Worm (Caenorhabditis elegans) whole organism, L4 larva: ENCODE measurements around the gene ceh-92.

ENCODE experiments used
- D1046.2 ChIP-seq: fragments of 200-800 bp; sonication (Bioruptor generic); IDR thresholded peaks from 2 replicates; pipeline ENCODE4 v1.3.6; 2022; ENCODE audit warnings: missing genetic modification characterization, missing compliant biosample characterization
- F26F4.8 ChIP-seq: fragments of 200-800 bp; sonication (Bioruptor generic); conservative IDR thresholded peaks from 2 replicates; pipeline ENCODE4 v1.3.6; 2022; ENCODE audit warnings: missing genetic modification characterization, missing compliant biosample characterization
- F37D6.2 ChIP-seq: sonication (generic microtip); optimal IDR thresholded peaks from 2 replicates; lab custom pipeline; 2016; ENCODE audit warnings: mild to moderate bottlenecking, missing genetic modification characterization, missing compliant biosample characterization
- Y48G9A.11 ChIP-seq: fragments of 200-800 bp; sonication (Bioruptor generic); IDR thresholded peaks from 2 replicates; pipeline ENCODE4 v1.3.6; 2022; ENCODE audit warnings: missing genetic modification reagents, missing genetic modification characterization, missing compliant biosample characterization
- aha-1 ChIP-seq: fragments of 150-350 bp; peaks from one replicate; lab custom pipeline; 2014; ENCODE audit warnings: missing biosample characterization, missing genetic modification characterization
- ceh-20 ChIP-seq: fragments of 200-800 bp; sonication (Bioruptor generic); IDR thresholded peaks from 2 replicates; pipeline ENCODE4 v1.3.6; 2022; ENCODE audit warnings: missing genetic modification reagents, missing genetic modification characterization, missing compliant biosample characterization
- ceh-28 ChIP-seq: fragments of 150-350 bp; optimal IDR thresholded peaks from 2 replicates; lab custom pipeline; 2014; ENCODE audit warnings: missing biosample characterization, missing genetic modification reagents, missing genetic modification characterization
- ceh-44 ChIP-seq: fragments of 200-800 bp; sonication (Bioruptor generic); IDR thresholded peaks from 2 replicates; pipeline ENCODE4 v1.3.6; 2022; ENCODE audit warnings: missing genetic modification reagents, missing genetic modification characterization, missing compliant biosample characterization
- cey-2 ChIP-seq: sonication (generic microtip); optimal IDR thresholded peaks from 3 replicates; lab custom pipeline; 2017; ENCODE audit warnings: missing genetic modification characterization, mild to moderate bottlenecking, missing compliant biosample characterization, antibody characterized with exemption, borderline replicate concordance; ENCODE audit not compliant: insufficient read depth
- dmd-8 ChIP-seq: fragments of 200-800 bp; sonication (Bioruptor generic); IDR thresholded peaks from 2 replicates; pipeline ENCODE4 v1.3.6; 2022; ENCODE audit warnings: missing genetic modification characterization, missing compliant biosample characterization
- dpl-1 ChIP-seq: fragments of 150-350 bp; optimal IDR thresholded peaks from 2 replicates; lab custom pipeline; 2014; ENCODE audit warnings: missing biosample characterization, missing genetic modification reagents, missing genetic modification characterization
- egl-27 ChIP-seq: sonication (generic microtip); optimal IDR thresholded peaks from 3 replicates; lab custom pipeline; 2017; ENCODE audit warnings: missing biosample characterization, missing genetic modification reagents, missing genetic modification characterization
- hmg-1.1 ChIP-seq: fragments of 200-800 bp; sonication (Bioruptor generic); IDR thresholded peaks from 2 replicates; pipeline ENCODE4 v1.3.6; 2022; ENCODE audit warnings: missing genetic modification reagents, missing genetic modification characterization, missing compliant biosample characterization
- lim-7 ChIP-seq: fragments of 200-800 bp; sonication (Bioruptor generic); IDR thresholded peaks from 2 replicates; pipeline ENCODE4 v1.3.6; 2022; ENCODE audit warnings: missing genetic modification characterization, missing compliant biosample characterization
- lin-38 ChIP-seq: fragments of 200-800 bp; sonication (Bioruptor generic); IDR thresholded peaks from 2 replicates; pipeline ENCODE4 v1.3.6; 2022; ENCODE audit warnings: missing genetic modification reagents, missing genetic modification characterization, missing compliant biosample characterization
- lsy-2 ChIP-seq, 2 experiments: fragments of 150-350 bp in 1 of 2; sonication (generic microtip) in 1 of 2; optimal IDR thresholded peaks; 2 replicates each; lab custom pipeline; 2014 to 2017; ENCODE audit warnings: missing biosample characterization in 2 of 2, missing genetic modification characterization in 2 of 2
- madf-9 ChIP-seq: fragments of 200-800 bp; sonication (Bioruptor generic); conservative IDR thresholded peaks from 2 replicates; pipeline ENCODE4 v1.3.6; 2022; ENCODE audit warnings: missing genetic modification reagents, missing genetic modification characterization, missing compliant biosample characterization
- mdl-1 ChIP-seq, 2 experiments: fragments of 150-350 bp in 1 of 2; sonication (generic microtip) in 1 of 2; optimal IDR thresholded peaks; 2 replicates each; lab custom pipeline; 2014 to 2017; ENCODE audit warnings: missing biosample characterization in 2 of 2, missing genetic modification characterization in 2 of 2
- mes-2 ChIP-seq: sonication (generic microtip); optimal IDR thresholded peaks from 2 replicates; lab custom pipeline; 2016; ENCODE audit warnings: missing genotype, mild to moderate bottlenecking, missing genetic modification characterization, missing compliant biosample characterization; ENCODE audit not compliant: poor library complexity, severe bottlenecking
- nhr-28 ChIP-seq: fragments of 150-350 bp; optimal IDR thresholded peaks from 2 replicates; lab custom pipeline; 2014; ENCODE audit warnings: missing biosample characterization, missing genetic modification characterization
- nhr-48 ChIP-seq: sonication (generic microtip); optimal IDR thresholded peaks from 2 replicates; lab custom pipeline; 2016; ENCODE audit warnings: mild to moderate bottlenecking, missing genetic modification characterization, missing compliant biosample characterization
- nhr-77 ChIP-seq: fragments of 150-350 bp; optimal IDR thresholded peaks from 2 replicates; lab custom pipeline; 2014; ENCODE audit warnings: missing biosample characterization, missing genetic modification characterization
- pha-4 ChIP-seq, 2 experiments: fragments of 150-350 bp in 1 of 2; fragments of 200-800 bp in 1 of 2; sonication (Bioruptor generic) in 1 of 2; IDR thresholded peaks in 1 of 2; optimal IDR thresholded peaks in 1 of 2; 2 replicates each; pipeline versions ENCODE4 v1.3.6 to Lab custom; 2014 to 2022; ENCODE audit warnings: missing genetic modification characterization in 2 of 2, missing genetic modification reagents in 2 of 2, missing biosample characterization in 1 of 2, missing compliant biosample characterization in 1 of 2
- php-3 ChIP-seq: fragments of 200-800 bp; sonication (Bioruptor generic); IDR thresholded peaks from 2 replicates; pipeline ENCODE4 v1.3.6; 2022; ENCODE audit warnings: missing genetic modification reagents, missing genetic modification characterization, missing compliant biosample characterization
- saeg-2 ChIP-seq: fragments of 200-800 bp; sonication (Bioruptor generic); IDR thresholded peaks from 2 replicates; pipeline ENCODE4 v1.3.6; 2022; ENCODE audit warnings: missing genetic modification reagents, missing genetic modification characterization, missing compliant biosample characterization
- set-16 ChIP-seq: fragments of 200-800 bp; sonication (Bioruptor generic); IDR thresholded peaks from 2 replicates; pipeline ENCODE4 v1.3.6; 2022; ENCODE audit warnings: missing genetic modification reagents, missing genetic modification characterization, missing compliant biosample characterization
- skn-1 ChIP-seq: fragments of 150-350 bp; optimal IDR thresholded peaks from 2 replicates; lab custom pipeline; 2014; ENCODE audit warnings: missing biosample characterization, missing genetic modification characterization
- snpc-4 ChIP-seq: fragments of 150-350 bp; optimal IDR thresholded peaks from 2 replicates; lab custom pipeline; 2014; ENCODE audit warnings: missing biosample characterization, missing genetic modification characterization
- tra-1 ChIP-seq: fragments of 200-800 bp; sonication (Bioruptor generic); IDR thresholded peaks from 2 replicates; pipeline ENCODE4 v1.3.6; 2022; ENCODE audit warnings: missing genetic modification reagents, missing genetic modification characterization, missing compliant biosample characterization

Gene ceh-92

ce11 chrIII:11611618-11612247 lies 30.3 kb downstream of the ceh-92 start:
- TF ChIP-seq set-16 (GFP tag; lab: Robert Waterston, UW) (peak; percentile 99), tra-1 (no peak), madf-9 (GFP tag; lab: Robert Waterston, UW) (no peak), php-3 (GFP tag; lab: Robert Waterston, UW) (0 out of 2 replicates have a peak, but pooled peaks have one; percentile 23), pha-4 (GFP tag; IDR thresholded peaks at IDR 0.05; lab: Robert Waterston, UW) (peak; percentile 98; the same call in 1 of the 2 replicates), pha-4 (tag; optimal IDR thresholded peaks at IDR 0.05; lab: Kevin White, UChicago) (no peak), aha-1 (tag; lab: Kevin White, UChicago) (peak; percentile 62), snpc-4 (no peak), skn-1 (tag; lab: Kevin White, UChicago) (no peak), lim-7 (GFP tag; lab: Robert Waterston, UW) (0 out of 2 replicates have a peak, but pooled peaks have one; percentile 3), dmd-8 (GFP tag; lab: Robert Waterston, UW) (0 out of 2 replicates have a peak, but pooled peaks have one; percentile 39), nhr-77 (tag; lab: Kevin White, UChicago) (no peak), nhr-48 (tag; lab: Kevin White, UChicago) (no peak), ceh-44 (no peak)

- TF ChIP-seq hmg-1.1 (GFP tag; lab: Robert Waterston, UW) (no peak), aha-1 (tag; lab: Kevin White, UChicago) (peak; percentile 32)
These were observed 31.0 kb downstream of the ceh-92 start, which contains the start of the genes Y66A7A.9 and Y66A7A.4 for ce11 chrIII:11612371-11612770. Gene Y66A7A.9 (minus strand): TSS chrIII:11612471. Gene Y66A7A.4 (plus strand): TSS chrIII:11612607.

- peak; percentile 99 for TF ChIP-seq ceh-28 (tag; lab: Kevin White, UChicago)
These were observed 32.9 kb downstream of the ceh-92 start for ce11 chrIII:11614325-11614724.

- peak; percentile 99 for TF ChIP-seq ceh-28 (tag; lab: Kevin White, UChicago)
- no peak for TF ChIP-seq egl-27 (tag; lab: Kevin White, UChicago)
- TF ChIP-seq F37D6.2 (tag; lab: Kevin White, UChicago): no peak
- TF ChIP-seq nhr-28 (tag; lab: Kevin White, UChicago): no peak
- TF ChIP-seq, all 104 proteins: peak for 1
These were observed 33.5 kb downstream of the ceh-92 start for ce11 chrIII:11614874-11615273.

- TF ChIP-seq Y48G9A.11 (GFP tag; lab: Robert Waterston, UW) (peak; percentile 62), mdl-1 (tag; optimal IDR thresholded peaks at IDR 0.05; lab: Kevin White, UChicago) (no peak), aha-1 (tag; lab: Kevin White, UChicago) (peak; percentile 23)
These were observed 34.4 kb downstream of the ceh-92 start for ce11 chrIII:11615802-11616201.

ce11 chrIII:11616446-11616845 lies 35.0 kb downstream of the ceh-92 start, which contains the start of gene ceh-91:
Gene ceh-91 (plus strand): TSS chrIII:11616746.
- TF ChIP-seq nhr-28 (tag; lab: Kevin White, UChicago) (no peak), ceh-20 (GFP tag; lab: Robert Waterston, UW) (no peak), snpc-4 (no peak), saeg-2 (GFP tag; lab: Robert Waterston, UW) (no peak), lin-38 (GFP tag; lab: Robert Waterston, UW) (no peak), nhr-77 (tag; lab: Kevin White, UChicago) (no peak), D1046.2 (no peak), cey-2 (tag; lab: Kevin White, UChicago) (no peak), F26F4.8 (GFP tag; lab: Robert Waterston, UW) (no peak)

ce11 chrIII:11624838-11625292 lies 43.5 kb downstream of the ceh-92 start, which contains the start of gene gly-8:
Gene gly-8 (plus strand): TSS chrIII:11625242.
- peak in 1 of 2 experiments; percentile 43 for TF ChIP-seq lsy-2 (tag; optimal IDR thresholded peaks at IDR 0.05; lab: Kevin White, UChicago)
- peak; percentile 49 for TF ChIP-seq dpl-1
- peak; percentile 45 for TF ChIP-seq nhr-28 (tag; lab: Kevin White, UChicago)
- no peak for TF ChIP-seq mes-2
